Fruit fly (Drosophila melanogaster): Measurements from ENCODE around the gene Cpr67Fa2.

DNA sequence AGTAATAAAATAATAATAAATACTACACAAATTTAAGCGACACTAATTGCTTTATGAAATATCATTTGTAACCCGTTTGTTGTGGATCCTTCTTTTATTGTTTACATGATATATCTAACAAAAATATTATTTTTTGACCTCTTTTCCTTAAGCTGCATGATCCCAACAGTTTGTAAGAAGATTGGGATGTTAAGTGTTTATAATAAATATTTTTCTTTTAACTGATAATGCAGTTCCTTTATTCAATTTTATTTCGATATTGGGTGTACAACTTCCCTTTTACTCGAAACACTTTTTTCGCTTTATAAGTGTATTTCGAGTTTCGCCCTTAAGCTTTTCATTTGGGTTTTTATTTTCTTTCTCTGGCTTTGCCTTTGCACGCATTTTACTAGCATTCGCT lies 37.9 kb upstream of the Cpr67Fa2 start:
- TF ChIP-seq CG8478 (optimal IDR thresholded peaks at IDR 0.05): no peak
- no peak for TF ChIP-seq pan (optimal IDR thresholded peaks at IDR 0.05)
- TF ChIP-seq usp (GFP tag; optimal IDR thresholded peaks at IDR 0.05): no peak
- TF ChIP-seq Dll (optimal IDR thresholded peaks at IDR 0.05): no peak
- no peak for TF ChIP-seq psq (optimal IDR thresholded peaks at IDR 0.05)
